Fruit fly (Drosophila melanogaster): Measurements from ENCODE around the gene SLIRP2.
A peak's percentile ranks its signal among the peaks of the same experiment; 100 is the strongest.

Gene SLIRP2

DNA sequence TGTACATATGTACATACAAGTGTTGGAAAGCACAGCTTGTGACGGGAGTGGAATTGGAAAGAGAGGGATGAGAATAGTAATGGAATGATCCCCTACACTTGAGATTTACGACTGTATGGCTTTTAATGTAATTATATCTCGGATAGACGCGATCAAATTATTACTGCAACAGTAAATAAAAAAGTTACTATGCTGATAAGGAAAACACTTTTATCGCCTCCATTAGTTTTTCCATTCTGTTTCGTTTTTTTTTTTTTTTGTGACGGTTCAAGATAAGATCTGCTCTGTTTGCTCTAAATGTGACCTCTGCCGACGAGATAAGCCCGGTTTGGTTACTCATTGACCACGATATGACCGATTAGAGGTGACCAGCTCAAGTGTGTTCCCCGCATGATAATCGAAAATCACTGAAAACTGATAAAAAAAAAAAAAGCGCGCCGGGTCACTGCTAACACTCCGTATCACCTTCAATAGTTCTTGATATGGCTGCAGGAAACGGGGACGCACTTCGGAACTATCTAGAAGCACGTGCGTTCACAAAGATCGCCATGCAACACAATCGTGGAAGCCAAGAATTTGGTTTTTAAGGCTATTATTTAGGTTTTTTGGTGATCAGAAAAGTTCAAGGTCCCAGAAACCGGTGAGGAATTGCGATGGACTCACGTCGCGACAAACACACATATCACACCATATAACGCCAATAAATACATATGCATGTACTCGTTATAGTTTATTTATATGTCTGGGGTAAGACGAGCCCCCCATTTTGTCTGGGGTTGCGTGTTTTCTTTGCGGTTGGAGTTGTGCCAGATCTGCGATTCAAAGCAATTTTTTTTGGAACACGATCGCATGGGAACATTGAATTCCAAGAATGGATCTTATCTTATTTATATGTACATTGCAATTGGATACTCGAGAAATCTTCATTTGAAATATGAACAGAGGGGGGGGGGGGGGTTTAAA, 19.9 kb downstream of the SLIRP2 start, which contains the start of gene p (continued):
- TF ChIP-seq CG11695 (GFP tag; IDR thresholded peaks at IDR 0.05) (peak; percentile 26; the same call in 1 of the 3 replicates), CG9609 (GFP tag; optimal IDR thresholded peaks at IDR 0.05) (peak; percentile 0), CG18011 (GFP tag; optimal IDR thresholded peaks at IDR 0.05) (no peak), pfk (GFP tag; optimal IDR thresholded peaks at IDR 0.05) (peak; percentile 30), lilli (GFP tag; optimal IDR thresholded peaks at IDR 0.05) (peak; percentile 46), CG12744 (GFP tag; optimal IDR thresholded peaks at IDR 0.05) (peak; percentile 23), crc (GFP tag; optimal IDR thresholded peaks at IDR 0.05) (peak; percentile 7), CG8924 (tag; optimal IDR thresholded peaks at IDR 0.05) (peak; percentile 21), CG8290 (GFP tag; optimal IDR thresholded peaks at IDR 0.05) (peak; percentile 57), CG8290 (tag; optimal IDR thresholded peaks at IDR 0.05) (peak in 1 of 2 experiments; percentile 71), CG2678 (tag; optimal IDR thresholded peaks at IDR 0.05) (peak; percentile 45), CG10979 (tag; optimal IDR thresholded peaks at IDR 0.05) (peak; percentile 34), YL-1 (GFP tag; optimal IDR thresholded peaks at IDR 0.05) (peak; percentile 16), Kr (GFP tag; optimal IDR thresholded peaks at IDR 0.05) (peak; percentile 42), vnd (GFP tag; IDR thresholded peaks at IDR 0.05; ENCODE audit: partially characterized antibody) (no peak), HLH54F (GFP tag; optimal IDR thresholded peaks at IDR 0.05) (peak; percentile 39), CG10147 (GFP tag; optimal IDR thresholded peaks at IDR 0.05) (peak; percentile 18), stc (GFP tag; IDR thresholded peaks at IDR 0.05) (0 out of 2 replicates have a peak, but pooled peaks have one; percentile 21), CG1603 (tag; optimal IDR thresholded peaks at IDR 0.05) (peak; percentile 18), Sry-β (GFP tag; optimal IDR thresholded peaks at IDR 0.05) (peak; percentile 13), CG13624 (GFP tag; optimal IDR thresholded peaks at IDR 0.05) (peak; percentile 14), CG2116 (GFP tag; optimal IDR thresholded peaks at IDR 0.05) (no peak), ttk (GFP tag; IDR thresholded peaks at IDR 0.05) (peak; percentile 37; the same call in 1 of the 2 replicates), CG6689 (GFP tag; IDR thresholded peaks at IDR 0.05) (peak; percentile 42; the same call in 1 of the 2 replicates), CG14710 (tag; optimal IDR thresholded peaks at IDR 0.05) (peak; percentile 6), chn (GFP tag; optimal IDR thresholded peaks at IDR 0.05) (peak; percentile 36), cg (GFP tag; optimal IDR thresholded peaks at IDR 0.05) (no peak), Dbx (GFP tag; IDR thresholded peaks at IDR 0.05) (0 out of 3 replicates have a peak, but pooled peaks have one; percentile 25), CG12391 (tag; optimal IDR thresholded peaks at IDR 0.05) (peak; percentile 17), CG5953 (GFP tag; IDR thresholded peaks at IDR 0.05) (peak; percentile 3; the same call in 1 of the 2 replicates), CG18476 (GFP tag; optimal IDR thresholded peaks at IDR 0.05) (peak; percentile 27), rib (GFP tag; IDR thresholded peaks at IDR 0.05) (peak; percentile 53), dpn (GFP tag; optimal IDR thresholded peaks at IDR 0.05) (peak; percentile 36 to 45), CG10543 (GFP tag; optimal IDR thresholded peaks at IDR 0.05) (peak; percentile 63), org-1 (GFP tag; optimal IDR thresholded peaks at IDR 0.05) (peak; percentile 9), CG17328 (GFP tag; IDR thresholded peaks at IDR 0.05) (0 out of 2 replicates have a peak, but pooled peaks have one; percentile 22), CG17361 (GFP tag; IDR thresholded peaks at IDR 0.05) (no peak), CG2712 (tag; optimal IDR thresholded peaks at IDR 0.05) (peak; percentile 14), GATAe (GFP tag; conservative IDR thresholded peaks at IDR 0.05) (peak; percentile 72; the same call in 1 of the 2 replicates), Sox100B (GFP tag; optimal IDR thresholded peaks at IDR 0.05) (peak; percentile 40), chm (GFP tag; IDR thresholded peaks at IDR 0.05) (0 out of 2 replicates have a peak, but pooled peaks have one; percentile 32), fd64A (GFP tag; optimal IDR thresholded peaks at IDR 0.05) (peak; percentile 38), sd (tag; optimal IDR thresholded peaks at IDR 0.05) (peak; percentile 16), Taf1 (GFP tag; IDR thresholded peaks at IDR 0.05) (no peak), Side (GFP tag; optimal IDR thresholded peaks at IDR 0.05) (peak; percentile 28), CG1233 (GFP tag; optimal IDR thresholded peaks at IDR 0.05) (peak; percentile 34), exex (tag; optimal IDR thresholded peaks at IDR 0.05) (peak; percentile 87), Asciz (GFP tag; optimal IDR thresholded peaks at IDR 0.05) (peak; percentile 36)

All from whole organism, embryonic.